Fruit fly (Drosophila melanogaster): ENCODE measurements around the gene pum.
A peak's percentile ranks its signal among the peaks of the same experiment; 100 is the strongest.

Gene pum

DNA sequence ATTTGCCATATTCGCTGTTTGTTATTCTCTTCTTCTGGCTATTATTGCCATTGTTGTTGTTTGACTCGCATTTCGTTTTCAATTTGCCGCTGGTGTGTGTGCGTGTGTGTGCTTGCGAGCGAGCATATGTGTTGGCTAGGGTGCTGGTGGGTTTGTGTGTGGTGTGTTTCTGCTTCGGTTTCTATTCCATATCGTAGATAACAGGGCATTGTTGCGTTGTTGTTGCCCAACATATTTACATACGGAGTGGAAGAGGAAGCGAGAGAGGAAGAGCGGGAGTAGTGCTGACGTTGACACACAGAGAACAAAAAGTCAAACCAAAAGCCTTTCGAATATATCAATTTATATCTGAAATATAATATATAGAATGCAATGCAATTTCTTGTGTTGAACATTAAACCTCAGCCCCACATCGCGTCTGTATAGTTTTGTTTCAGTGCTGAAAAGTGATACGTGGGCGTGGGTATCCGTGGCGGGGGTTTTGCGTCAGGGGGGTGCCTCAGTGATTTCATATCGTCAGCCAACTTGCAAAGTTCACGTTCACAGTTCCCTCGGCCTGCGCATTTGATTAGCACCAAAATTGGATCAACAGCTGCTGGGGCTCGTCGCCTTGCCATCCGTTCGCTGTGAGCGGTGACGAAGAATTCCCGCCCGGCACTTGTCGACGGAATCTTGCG is 182.9 kb downstream of the pum start (continued):
- TF ChIP-seq CG18262 (tag; optimal IDR thresholded peaks at IDR 0.05), result peak; percentile 51
- TF ChIP-seq grn (GFP tag; optimal IDR thresholded peaks at IDR 0.05), result no peak
- no peak for TF ChIP-seq ssp (GFP tag; IDR thresholded peaks at IDR 0.05)
- no peak for TF ChIP-seq CG4707 (GFP tag; optimal IDR thresholded peaks at IDR 0.05)
- TF ChIP-seq CG15601 (tag; optimal IDR thresholded peaks at IDR 0.05), result peak; percentile 46
- TF ChIP-seq Bgb (GFP tag; IDR thresholded peaks at IDR 0.05; ENCODE audit: partially characterized antibody), result no peak
- TF ChIP-seq slbo (GFP tag; IDR thresholded peaks at IDR 0.05), result no peak
- peak; percentile 54 for TF ChIP-seq CG13775 (GFP tag; optimal IDR thresholded peaks at IDR 0.05)
- peak; percentile 76 for TF ChIP-seq Blimp-1 (GFP tag; optimal IDR thresholded peaks at IDR 0.05)
- no peak for TF ChIP-seq dimm (GFP tag; IDR thresholded peaks at IDR 0.05)
- TF ChIP-seq gfzf (GFP tag; optimal IDR thresholded peaks at IDR 0.05), result no peak
- peak; percentile 12 for TF ChIP-seq exex (tag; optimal IDR thresholded peaks at IDR 0.05)
- no peak for TF ChIP-seq CG4404 (GFP tag; IDR thresholded peaks at IDR 0.05)
- TF ChIP-seq CHES-1-like (GFP tag; optimal IDR thresholded peaks at IDR 0.05), result no peak
- TF ChIP-seq CG7987 (GFP tag; optimal IDR thresholded peaks at IDR 0.05), result peak; percentile 54
- TF ChIP-seq CG14014 (GFP tag; IDR thresholded peaks at IDR 0.05), result no peak
- no peak for TF ChIP-seq zfh2 (GFP tag; optimal IDR thresholded peaks at IDR 0.05)
- peak; percentile 18 for TF ChIP-seq CG12299 (tag; optimal IDR thresholded peaks at IDR 0.05)
- TF ChIP-seq CG3065 (GFP tag; optimal IDR thresholded peaks at IDR 0.05), result no peak
- peak; percentile 51 for TF ChIP-seq cato (GFP tag; optimal IDR thresholded peaks at IDR 0.05; ENCODE audit: borderline replicate concordance)
- peak; percentile 73 for TF ChIP-seq CG3281 (GFP tag; optimal IDR thresholded peaks at IDR 0.05)
- peak in 1 of 2 experiments; percentile 76 for TF ChIP-seq bsh (GFP tag; optimal IDR thresholded peaks at IDR 0.05)
- peak; percentile 67 for TF ChIP-seq CG30403 (GFP tag; optimal IDR thresholded peaks at IDR 0.05)
- no peak for TF ChIP-seq Atf3 (GFP tag; optimal IDR thresholded peaks at IDR 0.05)
- no peak for TF ChIP-seq sima (GFP tag; optimal IDR thresholded peaks at IDR 0.05)
- TF ChIP-seq CG16815 (GFP tag; optimal IDR thresholded peaks at IDR 0.05), result peak; percentile 49
- TF ChIP-seq nom (GFP tag; optimal IDR thresholded peaks at IDR 0.05), result peak; percentile 0
- TF ChIP-seq jigr1 (GFP tag; IDR thresholded peaks at IDR 0.05), result no peak
- TF ChIP-seq CG11696 (GFP tag; IDR thresholded peaks at IDR 0.05), result no peak
- TF ChIP-seq CG18764 (GFP tag; optimal IDR thresholded peaks at IDR 0.05), result peak; percentile 12
- no peak for TF ChIP-seq CG14441 (GFP tag; IDR thresholded peaks at IDR 0.05)
- TF ChIP-seq Hr51 (GFP tag; optimal IDR thresholded peaks at IDR 0.05), result peak; percentile 31 to 69
- TF ChIP-seq kah (GFP tag; optimal IDR thresholded peaks at IDR 0.05), result no peak
- TF ChIP-seq usp (GFP tag; optimal IDR thresholded peaks at IDR 0.05), result no peak
- TF ChIP-seq en (GFP tag; optimal IDR thresholded peaks at IDR 0.05), result no peak
- TF ChIP-seq Chrac-16 (GFP tag; optimal IDR thresholded peaks at IDR 0.05), result peak; percentile 50
- TF ChIP-seq CG10267 (tag; optimal IDR thresholded peaks at IDR 0.05), result peak; percentile 41
- TF ChIP-seq nerfin-2 (GFP tag; IDR thresholded peaks at IDR 0.05; ENCODE audit: partially characterized antibody), result no peak
- no peak for TF ChIP-seq CG2116 (GFP tag; optimal IDR thresholded peaks at IDR 0.05)
- TF ChIP-seq Meics (GFP tag; optimal IDR thresholded peaks at IDR 0.05), result peak; percentile 78
- TF ChIP-seq scrt (GFP tag; optimal IDR thresholded peaks at IDR 0.05), result peak; percentile 65
- TF ChIP-seq CG6254 (GFP tag; optimal IDR thresholded peaks at IDR 0.05), result peak; percentile 44
- no peak for TF ChIP-seq CG6689 (GFP tag; IDR thresholded peaks at IDR 0.05)
- peak; percentile 90 for TF ChIP-seq lab (GFP tag; optimal IDR thresholded peaks at IDR 0.05)
- no peak for TF ChIP-seq ro (GFP tag; IDR thresholded peaks at IDR 0.05)
- no peak for TF ChIP-seq da (GFP tag; optimal IDR thresholded peaks at IDR 0.05)
- no peak for TF ChIP-seq cas (GFP tag; IDR thresholded peaks at IDR 0.05)
- peak; percentile 81 for TF ChIP-seq Ets65A (GFP tag)
- TF ChIP-seq Optix (GFP tag; IDR thresholded peaks at IDR 0.05), result no peak
- no peak for TF ChIP-seq Spps (tag; optimal IDR thresholded peaks at IDR 0.05)
